Worm (Caenorhabditis elegans) whole organism, L2 larva: Measurements from ENCODE around the gene tat-1.

Experiments
- Y55F3AM.14 ChIP-seq: fragments of 200-800 bp; sonication (Bioruptor generic); optimal IDR thresholded peaks from 2 replicates; lab custom pipeline; 2018; ENCODE audit warnings: mild to moderate bottlenecking, missing genetic modification characterization, missing compliant biosample characterization
- aly-2 ChIP-seq: fragments of 150-350 bp; optimal IDR thresholded peaks from 2 replicates; lab custom pipeline; 2014; ENCODE audit warnings: missing biosample characterization, missing genetic modification characterization
- blmp-1 ChIP-seq: sonication (generic microtip); optimal IDR thresholded peaks from 2 replicates; lab custom pipeline; 2017; ENCODE audit warnings: missing genetic modification characterization, mild to moderate bottlenecking, missing compliant biosample characterization, antibody characterized with exemption, moderate library complexity; ENCODE audit not compliant: insufficient read depth
- dmd-4 ChIP-seq: sonication (generic microtip); optimal IDR thresholded peaks from 2 replicates; lab custom pipeline; 2017; ENCODE audit warnings: missing biosample characterization, missing genetic modification characterization
- egl-27 ChIP-seq: sonication (generic microtip); optimal IDR thresholded peaks from 3 replicates; lab custom pipeline; 2017; ENCODE audit warnings: missing biosample characterization, missing genetic modification reagents, missing genetic modification characterization
- fos-1 ChIP-seq: fragments of 150-350 bp; optimal IDR thresholded peaks from 2 replicates; lab custom pipeline; 2014; ENCODE audit warnings: missing biosample characterization, missing genetic modification characterization
- lin-13 ChIP-seq: fragments of 150-350 bp; optimal IDR thresholded peaks from 2 replicates; lab custom pipeline; 2014; ENCODE audit warnings: missing biosample characterization, missing genetic modification reagents, missing genetic modification characterization
- lin-39 ChIP-seq: fragments of 150-350 bp; optimal IDR thresholded peaks from 2 replicates; lab custom pipeline; 2014; ENCODE audit warnings: missing biosample characterization, missing genetic modification reagents, missing genetic modification characterization
- lsy-2 ChIP-seq, 2 experiments: fragments of 150-350 bp in 1 of 2; sonication (generic microtip) in 1 of 2; optimal IDR thresholded peaks; 2 replicates each; lab custom pipeline; 2014 to 2017; ENCODE audit warnings: missing biosample characterization in 2 of 2, missing genetic modification characterization in 2 of 2
- nhr-129 ChIP-seq: fragments of 150-350 bp; optimal IDR thresholded peaks from 2 replicates; lab custom pipeline; 2014; ENCODE audit warnings: missing biosample characterization, missing genetic modification characterization
- peb-1 ChIP-seq: fragments of 150-350 bp; optimal IDR thresholded peaks from 2 replicates; lab custom pipeline; 2014; ENCODE audit warnings: missing biosample characterization, missing genetic modification characterization
- skn-1 ChIP-seq: sonication (generic microtip); optimal IDR thresholded peaks from 2 replicates; lab custom pipeline; 2017; ENCODE audit warnings: missing biosample characterization, missing genetic modification characterization
- ztf-11 ChIP-seq: sonication (generic microtip); optimal IDR thresholded peaks from 2 replicates; lab custom pipeline; 2017; ENCODE audit warnings: missing biosample characterization, missing genetic modification characterization

Gene tat-1

DNA sequence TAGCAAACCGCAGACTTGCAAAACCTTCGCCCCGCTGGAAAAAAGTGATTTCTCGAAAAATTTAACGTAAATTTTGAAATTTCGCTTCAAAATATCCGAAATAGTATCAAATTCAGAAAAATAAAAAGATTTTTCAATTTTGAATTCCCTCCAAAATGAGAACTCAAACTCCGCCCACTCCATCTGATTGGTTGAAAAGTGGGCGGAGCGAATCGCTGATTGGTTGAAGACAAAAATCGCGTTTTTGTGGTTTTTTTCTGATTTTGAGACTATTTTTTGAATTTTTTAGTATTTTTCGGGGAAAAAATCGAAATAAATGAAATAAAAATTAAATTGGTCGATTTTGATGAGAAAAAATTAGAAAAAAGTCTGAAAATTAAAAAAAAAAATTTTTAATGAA lies 72.5 kb downstream of the tat-1 start:
- TF ChIP-seq lin-39 (tag; lab: Kevin White, UChicago): no peak
- TF ChIP-seq egl-27: no peak
- no peak for TF ChIP-seq blmp-1 (tag; lab: Kevin White, UChicago)
- TF ChIP-seq ztf-11: no peak
- no peak for TF ChIP-seq lin-13 (GFP tag; lab: Kevin White, UChicago)
- TF ChIP-seq nhr-129 (tag; lab: Kevin White, UChicago): no peak
- TF ChIP-seq dmd-4: no peak
- no peak for TF ChIP-seq lsy-2 (tag; optimal IDR thresholded peaks at IDR 0.05; lab: Kevin White, UChicago)
- no peak for TF ChIP-seq peb-1 (tag; lab: Kevin White, UChicago)
- no peak for TF ChIP-seq Y55F3AM.14 (GFP tag; lab: Kevin White, UChicago)
- no peak for TF ChIP-seq fos-1 (tag; lab: Kevin White, UChicago)
- TF ChIP-seq aly-2: no peak
- TF ChIP-seq skn-1: no peak
